Fruit fly (Drosophila melanogaster): Measurements from ENCODE around the gene rg.

rg gene

dm6 chrX:5093924-5094323 lies 8.4 kb downstream of the rg start (continued):
- TF ChIP-seq dati (GFP tag; IDR thresholded peaks at IDR 0.05) (peak; percentile 50; the same call in 1 of the 2 replicates), wdn (GFP tag; IDR thresholded peaks at IDR 0.05) (peak; percentile 63), CG1233 (GFP tag; optimal IDR thresholded peaks at IDR 0.05) (peak; percentile 47), wor (GFP tag; IDR thresholded peaks at IDR 0.05) (peak; percentile 54; the same call in 1 of the 2 replicates), CG10147 (GFP tag; optimal IDR thresholded peaks at IDR 0.05) (peak; percentile 74), pum (GFP tag; optimal IDR thresholded peaks at IDR 0.05) (peak; percentile 34), NK7.1 (GFP tag; optimal IDR thresholded peaks at IDR 0.05) (no peak), fd96Cb (tag; optimal IDR thresholded peaks at IDR 0.05) (peak; percentile 66), CG10274 (GFP tag; optimal IDR thresholded peaks at IDR 0.05) (peak; percentile 15), Spps (tag; optimal IDR thresholded peaks at IDR 0.05) (peak; percentile 13), Fer2 (tag; optimal IDR thresholded peaks at IDR 0.05) (peak; percentile 32), CG4617 (GFP tag; optimal IDR thresholded peaks at IDR 0.05; ENCODE audit: borderline replicate concordance) (peak; percentile 9), ara (GFP tag; IDR thresholded peaks at IDR 0.05) (peak; percentile 24; the same call in 1 of the 2 replicates), klu (GFP tag; IDR thresholded peaks at IDR 0.05) (no peak), CG9215 (GFP tag; IDR thresholded peaks at IDR 0.05) (peak; percentile 66), tup (GFP tag; optimal IDR thresholded peaks at IDR 0.05) (no peak), H15 (GFP tag; IDR thresholded peaks at IDR 0.05) (peak; percentile 49; the same call in 1 of the 3 replicates), CG2129 (GFP tag; IDR thresholded peaks at IDR 0.05; ENCODE audit: partially characterized antibody) (no peak), Asciz (GFP tag; optimal IDR thresholded peaks at IDR 0.05) (peak; percentile 73), BEAF-32 (GFP tag; optimal IDR thresholded peaks at IDR 0.05) (no peak), lola (GFP tag; optimal IDR thresholded peaks at IDR 0.05) (peak in 1 of 3 experiments; percentile 55), CG3995 (GFP tag; optimal IDR thresholded peaks at IDR 0.05) (no peak), org-1 (GFP tag; optimal IDR thresholded peaks at IDR 0.05) (peak; percentile 70), CG12155 (GFP tag; optimal IDR thresholded peaks at IDR 0.05) (peak; percentile 46), seq (GFP tag; IDR thresholded peaks at IDR 0.05) (peak; percentile 67; the same call in 1 of the 2 replicates), CG13287 (GFP tag; IDR thresholded peaks at IDR 0.05; ENCODE audit: partially characterized antibody) (no peak), gro (GFP tag; optimal IDR thresholded peaks at IDR 0.05) (peak; percentile 32), unc-4 (GFP tag; IDR thresholded peaks at IDR 0.05; ENCODE audit: partially characterized antibody) (no peak), wek (GFP tag; optimal IDR thresholded peaks at IDR 0.05) (peak; percentile 1), sd (tag; optimal IDR thresholded peaks at IDR 0.05) (peak; percentile 39), slou (GFP tag; optimal IDR thresholded peaks at IDR 0.05) (peak; percentile 49), CG1603 (tag; optimal IDR thresholded peaks at IDR 0.05) (peak; percentile 58), YL-1 (GFP tag; optimal IDR thresholded peaks at IDR 0.05) (no peak), CG3065 (GFP tag; optimal IDR thresholded peaks at IDR 0.05) (no peak), schlank (tag; optimal IDR thresholded peaks at IDR 0.05) (peak; percentile 52), Ravus (GFP tag; IDR thresholded peaks at IDR 0.05) (no peak), CG6813 (GFP tag; optimal IDR thresholded peaks at IDR 0.05) (peak; percentile 71), ro (GFP tag; IDR thresholded peaks at IDR 0.05) (no peak), onecut (GFP tag; IDR thresholded peaks at IDR 0.05) (peak; percentile 58), Lpt (GFP tag; optimal IDR thresholded peaks at IDR 0.05) (no peak), sob (GFP tag; IDR thresholded peaks at IDR 0.05) (peak; percentile 57), shn (GFP tag; optimal IDR thresholded peaks at IDR 0.05) (peak; percentile 44), sc (optimal IDR thresholded peaks at IDR 0.05) (no peak), sc (GFP tag; optimal IDR thresholded peaks at IDR 0.05) (peak; percentile 37), CG2199 (GFP tag; IDR thresholded peaks at IDR 0.05) (no peak), zfh2 (GFP tag; optimal IDR thresholded peaks at IDR 0.05) (peak; percentile 28), CG3726 (GFP tag; IDR thresholded peaks at IDR 0.05) (no peak), Neu2 (GFP tag; optimal IDR thresholded peaks at IDR 0.05; ENCODE audit: borderline replicate concordance) (no peak), pb (GFP tag; optimal IDR thresholded peaks at IDR 0.05) (peak; percentile 51), CG8089 (GFP tag; optimal IDR thresholded peaks at IDR 0.05) (peak; percentile 4), corto (GFP tag; optimal IDR thresholded peaks at IDR 0.05) (no peak)

Data from whole organism, embryonic.